Fruit fly (Drosophila melanogaster) whole organism, prepupa: ENCODE measurements around the gene CG15747.

Source experiments
- Blimp-1 ChIP-seq: fragments of 200-800 bp; sonication (Bioruptor generic); optimal IDR thresholded peaks from 3 replicates; lab custom pipeline; 2017; ENCODE audit warnings: missing biosample characterization, missing genetic modification characterization, mild to moderate bottlenecking, moderate library complexity, missing genetic modification reagents
- CG10631 ChIP-seq: fragments of 200-800 bp; sonication (Bioruptor generic); optimal IDR thresholded peaks from 2 replicates; lab custom pipeline; 2016; ENCODE audit warnings: missing biosample characterization, missing genetic modification characterization
- CG15336 ChIP-seq: fragments of 200-800 bp; sonication (Bioruptor generic); IDR thresholded peaks from 2 replicates; pipeline ENCODE4 v1.3.6; 2022; ENCODE audit warnings: missing biosample characterization, missing genetic modification characterization
- CG1621 ChIP-seq: fragments of 200-800 bp; sonication (Bioruptor generic); optimal IDR thresholded peaks from 3 replicates; lab custom pipeline; 2018; ENCODE audit warnings: missing biosample characterization, mild to moderate bottlenecking, missing genetic modification characterization
- CG3032 ChIP-seq: fragments of 200-800 bp; optimal IDR thresholded peaks from 2 replicates; lab custom pipeline; 2019; ENCODE audit warnings: missing biosample characterization, mild to moderate bottlenecking, missing genetic modification characterization, moderate library complexity
- CG31627 ChIP-seq: fragments of 200-800 bp; sonication (Bioruptor generic); optimal IDR thresholded peaks from 3 replicates; lab custom pipeline; 2016; ENCODE audit warnings: missing biosample characterization, missing genetic modification characterization
- CG32006 ChIP-seq: fragments of 200-800 bp; sonication (Bioruptor generic); optimal IDR thresholded peaks from 3 replicates; lab custom pipeline; 2017; ENCODE audit warnings: missing biosample characterization, mild to moderate bottlenecking, missing genetic modification characterization
- CG34406 ChIP-seq: fragments of 200-800 bp; sonication (Bioruptor generic); optimal IDR thresholded peaks from 3 replicates; lab custom pipeline; 2016; ENCODE audit warnings: missing biosample characterization, missing genetic modification characterization
- CG3919 ChIP-seq: fragments of 200-800 bp; sonication (Bioruptor generic); optimal IDR thresholded peaks from 3 replicates; lab custom pipeline; 2016; ENCODE audit warnings: missing biosample characterization, missing genetic modification characterization
- CG4318 ChIP-seq: fragments of 200-800 bp; sonication (Bioruptor generic); optimal IDR thresholded peaks from 3 replicates; lab custom pipeline; 2017; ENCODE audit warnings: missing biosample characterization, mild to moderate bottlenecking, missing genetic modification characterization
- CG6163 ChIP-seq: fragments of 200-800 bp; sonication (Bioruptor generic); IDR thresholded peaks from 3 replicates; pipeline ENCODE4 v1.3.6; 2022; ENCODE audit warnings: missing biosample characterization, missing genetic modification characterization
- CG6276 ChIP-seq: fragments of 200-800 bp; sonication (Bioruptor generic); optimal IDR thresholded peaks from 2 replicates; lab custom pipeline; 2017; ENCODE audit warnings: missing biosample characterization, mild to moderate bottlenecking, missing genetic modification characterization
- CG6792 ChIP-seq: fragments of 200-800 bp; sonication (Bioruptor generic); optimal IDR thresholded peaks from 3 replicates; lab custom pipeline; 2016; ENCODE audit warnings: missing biosample characterization, missing genetic modification characterization
- CG6808 ChIP-seq: fragments of 200-800 bp; sonication (Bioruptor generic); optimal IDR thresholded peaks from 3 replicates; lab custom pipeline; 2017; ENCODE audit warnings: missing biosample characterization, missing genetic modification characterization, mild to moderate bottlenecking, moderate library complexity, missing genetic modification reagents
- CG6854 ChIP-seq: fragments of 200-800 bp; sonication (Bioruptor generic); optimal IDR thresholded peaks from 2 replicates; lab custom pipeline; 2017; ENCODE audit warnings: missing biosample characterization, mild to moderate bottlenecking, missing genetic modification characterization
- CG7368 ChIP-seq: fragments of 200-800 bp; sonication (Bioruptor generic); optimal IDR thresholded peaks from 3 replicates; lab custom pipeline; 2016; ENCODE audit warnings: missing biosample characterization, missing genetic modification characterization
- CG8119 ChIP-seq: fragments of 200-800 bp; sonication (Bioruptor generic); IDR thresholded peaks from 3 replicates; pipeline ENCODE4 v1.3.6; 2022; ENCODE audit warnings: missing biosample characterization, missing genetic modification characterization
- CG8319 ChIP-seq: fragments of 200-800 bp; sonication (Bioruptor generic); optimal IDR thresholded peaks from 3 replicates; lab custom pipeline; 2016; ENCODE audit warnings: missing biosample characterization, missing genetic modification characterization
- CG8632 ChIP-seq: fragments of 200-800 bp; sonication (Bioruptor generic); optimal IDR thresholded peaks from 3 replicates; lab custom pipeline; 2016; ENCODE audit warnings: missing biosample characterization, missing genetic modification characterization
- CG9139 ChIP-seq: fragments of 200-800 bp; sonication (Bioruptor generic); optimal IDR thresholded peaks from 3 replicates; lab custom pipeline; 2017; ENCODE audit warnings: missing biosample characterization, mild to moderate bottlenecking, missing genetic modification characterization
- Eip75B ChIP-seq: fragments of 200-800 bp; sonication (Bioruptor generic); optimal IDR thresholded peaks from 3 replicates; lab custom pipeline; 2016; ENCODE audit warnings: missing biosample characterization, missing genetic modification characterization
- Eip78C ChIP-seq: fragments of 200-800 bp; sonication (Bioruptor generic); peaks from one replicate; lab custom pipeline; 2016; ENCODE audit warnings: missing biosample characterization, missing genetic modification characterization
- Eip93F ChIP-seq: fragments of 200-800 bp; sonication (Bioruptor generic); optimal IDR thresholded peaks from 2 replicates; lab custom pipeline; 2016; ENCODE audit warnings: missing biosample characterization, mild to moderate bottlenecking, missing genetic modification characterization
- Ets96B ChIP-seq: fragments of 200-800 bp; optimal IDR thresholded peaks from 2 replicates; lab custom pipeline; 2019; ENCODE audit warnings: missing biosample characterization, mild to moderate bottlenecking, missing genetic modification characterization, moderate library complexity
- Gug ChIP-seq: fragments of 200-800 bp; sonication (Bioruptor generic); IDR thresholded peaks from 2 replicates; pipeline ENCODE4 v1.3.6; 2022; ENCODE audit warnings: missing biosample characterization, missing genetic modification characterization
- Hr38 ChIP-seq: sonication (Bioruptor generic); optimal IDR thresholded peaks from 2 replicates; lab custom pipeline; 2016; ENCODE audit warnings: missing biosample characterization, missing genetic modification characterization
- Hr39 ChIP-seq: fragments of 200-800 bp; sonication (Bioruptor generic); optimal IDR thresholded peaks from 2 replicates; lab custom pipeline; 2016; ENCODE audit warnings: missing biosample characterization, missing genetic modification characterization
- Hr4 ChIP-seq: fragments of 200-800 bp; sonication (Bioruptor generic); optimal IDR thresholded peaks from 3 replicates; lab custom pipeline; 2016; ENCODE audit warnings: missing biosample characterization, missing genetic modification characterization
- Lpt ChIP-seq: fragments of 200-800 bp; sonication (Bioruptor generic); optimal IDR thresholded peaks from 3 replicates; lab custom pipeline; 2016; ENCODE audit warnings: missing biosample characterization, missing genetic modification characterization
- Met ChIP-seq: fragments of 200-800 bp; sonication (Bioruptor generic); optimal IDR thresholded peaks from 3 replicates; lab custom pipeline; 2016; ENCODE audit warnings: missing biosample characterization, missing genetic modification characterization
- OdsH ChIP-seq: fragments of 200-800 bp; sonication (Bioruptor generic); optimal IDR thresholded peaks from 3 replicates; lab custom pipeline; 2016; ENCODE audit warnings: missing biosample characterization, missing genetic modification characterization
- Smox ChIP-seq: fragments of 200-800 bp; sonication (Bioruptor generic); optimal IDR thresholded peaks from 3 replicates; lab custom pipeline; 2016; ENCODE audit warnings: missing biosample characterization, missing genetic modification characterization
- Sox102F ChIP-seq: fragments of 200-800 bp; sonication (Bioruptor generic); optimal IDR thresholded peaks from 2 replicates; lab custom pipeline; 2016; ENCODE audit warnings: missing biosample characterization, mild to moderate bottlenecking, missing genetic modification characterization
- Sox14 ChIP-seq: fragments of 200-800 bp; sonication (Bioruptor generic); optimal IDR thresholded peaks from 3 replicates; lab custom pipeline; 2016; ENCODE audit warnings: missing biosample characterization, missing genetic modification characterization
- Sox15 ChIP-seq: fragments of 200-800 bp; sonication (Bioruptor generic); optimal IDR thresholded peaks from 3 replicates; lab custom pipeline; 2016; ENCODE audit warnings: missing biosample characterization, missing genetic modification characterization
- cyc ChIP-seq: fragments of 200-800 bp; sonication (Bioruptor generic); optimal IDR thresholded peaks from 3 replicates; lab custom pipeline; 2016; ENCODE audit warnings: missing biosample characterization, missing genetic modification characterization
- dac ChIP-seq: fragments of 200-800 bp; sonication (Bioruptor generic); optimal IDR thresholded peaks from 2 replicates; lab custom pipeline; 2017; ENCODE audit warnings: missing biosample characterization, mild to moderate bottlenecking, missing genetic modification characterization
- fd59A ChIP-seq: fragments of 200-800 bp; sonication (Bioruptor generic); optimal IDR thresholded peaks from 2 replicates; lab custom pipeline; 2017; ENCODE audit warnings: missing biosample characterization, mild to moderate bottlenecking, missing genetic modification characterization, missing genetic modification reagents
- fd85E ChIP-seq: fragments of 200-800 bp; sonication (Bioruptor generic); optimal IDR thresholded peaks from 3 replicates; lab custom pipeline; 2016; ENCODE audit warnings: missing biosample characterization, missing genetic modification characterization
- fkh ChIP-seq: fragments of 200-800 bp; sonication (Bioruptor generic); optimal IDR thresholded peaks from 3 replicates; lab custom pipeline; 2017; ENCODE audit warnings: missing biosample characterization, mild to moderate bottlenecking, missing genetic modification characterization, moderate library complexity
- lz ChIP-seq: fragments of 200-800 bp; sonication (Bioruptor generic); optimal IDR thresholded peaks from 3 replicates; lab custom pipeline; 2016; ENCODE audit warnings: missing biosample characterization, missing genetic modification characterization
- net ChIP-seq: fragments of 200-800 bp; sonication (Bioruptor generic); optimal IDR thresholded peaks from 3 replicates; lab custom pipeline; 2016; ENCODE audit warnings: missing biosample characterization, missing genetic modification characterization
- pdm3 ChIP-seq: fragments of 200-800 bp; sonication (Bioruptor generic); optimal IDR thresholded peaks from 3 replicates; lab custom pipeline; 2016; ENCODE audit warnings: missing biosample characterization, missing genetic modification characterization
- ss ChIP-seq, 2 experiments: fragments of 200-800 bp; sonication (Bioruptor generic); optimal IDR thresholded peaks; 2 replicates in 1 of 2; 3 replicates in 1 of 2; lab custom pipeline; 2017 to 2018; ENCODE audit warnings: mild to moderate bottlenecking in 2 of 2, missing biosample characterization in 2 of 2, missing genetic modification characterization in 2 of 2, moderate library complexity in 1 of 2
- svp ChIP-seq: fragments of 200-800 bp; sonication (Bioruptor generic); peaks from one replicate; lab custom pipeline; 2016; ENCODE audit warnings: missing biosample characterization, missing genetic modification characterization
- topi ChIP-seq: fragments of 200-800 bp; sonication (Bioruptor generic); optimal IDR thresholded peaks from 3 replicates; lab custom pipeline; 2016; ENCODE audit warnings: missing biosample characterization, missing genetic modification characterization
- vri ChIP-seq: fragments of 200-800 bp; sonication (Bioruptor generic); optimal IDR thresholded peaks from 3 replicates; lab custom pipeline; 2016; ENCODE audit warnings: missing biosample characterization, mild to moderate bottlenecking, missing genetic modification characterization

CG15747 gene

dm6 chrX:13329572-13330046, 8.5 kb upstream of the CG15747 start, which contains the start of gene Prx2 (continued):
- TF ChIP-seq CG7368 (GFP tag; lab: Kevin White, UChicago) (peak; percentile 9), Hr38 (GFP tag; lab: Kevin White, UChicago) (no peak), CG9139 (GFP tag; lab: Kevin White, UChicago) (peak; percentile 46), Eip78C (peak; percentile 22)

DNA sequence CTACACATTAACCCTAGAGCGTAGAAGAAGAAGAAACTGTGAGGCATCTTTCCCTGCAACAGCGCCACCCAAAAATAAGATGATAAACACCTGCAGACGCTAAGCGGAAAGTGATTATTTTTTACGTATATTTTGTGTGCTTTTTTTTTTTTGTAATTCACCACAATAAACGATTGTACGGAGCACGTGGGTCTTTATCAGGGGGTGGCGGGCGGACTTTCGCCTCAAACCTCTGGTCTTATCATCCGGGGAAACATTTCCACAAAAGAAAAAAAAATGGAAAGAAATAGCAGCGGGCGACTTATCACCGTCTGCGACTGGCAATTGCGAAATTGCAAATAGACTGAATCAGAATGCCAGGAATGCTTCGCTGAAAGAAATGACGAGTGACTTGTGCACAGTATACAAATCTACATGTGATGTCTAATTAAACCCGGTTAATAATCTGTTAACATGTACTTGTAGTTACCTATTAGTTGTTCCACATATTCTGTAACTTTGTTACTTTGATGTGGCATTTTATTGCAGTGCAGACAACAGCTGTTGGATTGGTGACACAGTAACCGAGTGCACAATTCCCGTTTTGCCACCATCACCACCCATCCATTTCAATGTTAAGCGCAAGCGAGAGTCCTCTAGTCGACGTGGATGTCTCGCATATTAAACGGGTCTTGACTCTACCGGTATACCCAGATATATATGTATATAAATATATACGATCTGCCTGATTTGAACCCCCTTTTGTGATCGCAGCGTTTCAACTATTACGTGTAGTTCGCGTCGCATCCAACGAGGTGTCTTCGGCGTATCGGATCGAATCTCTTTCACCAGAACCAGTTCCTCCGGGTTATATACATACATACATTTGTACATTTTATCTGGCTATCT, 6.1 kb upstream of the CG15747 start:
- peak; percentile 85 for TF ChIP-seq dac (GFP tag; lab: Kevin White, UChicago)
- TF ChIP-seq CG6276 (GFP tag; lab: Kevin White, UChicago), result peak; percentile 86
- TF ChIP-seq lz (GFP tag; lab: Kevin White, UChicago), result peak; percentile 87
- TF ChIP-seq Sox15, result peak; percentile 75
- peak; percentile 87 for TF ChIP-seq CG3919
- peak; percentile 85 for TF ChIP-seq CG34406 (GFP tag; lab: Kevin White, UChicago)
- peak; percentile 66 for TF ChIP-seq CG8319
- TF ChIP-seq topi (GFP tag; lab: Kevin White, UChicago), result peak; percentile 89
- TF ChIP-seq CG9139 (GFP tag; lab: Kevin White, UChicago), result peak; percentile 2
- TF ChIP-seq ss (GFP tag; optimal IDR thresholded peaks at IDR 0.05; lab: Kevin White, UChicago), result peak; percentile 43 to 66
- TF ChIP-seq Gug (GFP tag; lab: Robert Waterston, UW), result peak; percentile 84
- peak; percentile 93 for TF ChIP-seq CG32006 (GFP tag; lab: Kevin White, UChicago)
- peak; percentile 89 for TF ChIP-seq CG15336
- peak; percentile 82 for TF ChIP-seq Smox (GFP tag; lab: Kevin White, UChicago)
- TF ChIP-seq CG31627 (GFP tag; lab: Kevin White, UChicago), result peak; percentile 80
- peak; percentile 16 for TF ChIP-seq Blimp-1 (GFP tag; lab: Kevin White, UChicago)
- peak; percentile 90 for TF ChIP-seq vri (GFP tag; lab: Kevin White, UChicago)
- peak; percentile 82 for TF ChIP-seq CG6792 (GFP tag; lab: Kevin White, UChicago)
- peak; percentile 88 for TF ChIP-seq Met (GFP tag; lab: Kevin White, UChicago)
- peak; percentile 89 for TF ChIP-seq Eip75B
- no peak for TF ChIP-seq Hr38 (GFP tag; lab: Kevin White, UChicago)
- TF ChIP-seq CG6163 (GFP tag; lab: Robert Waterston, UW), result peak; percentile 93
- peak; percentile 80 for TF ChIP-seq CG8632
- TF ChIP-seq CG6854 (GFP tag; lab: Kevin White, UChicago), result peak; percentile 12
- TF ChIP-seq Lpt, result peak; percentile 79
- TF ChIP-seq CG7368 (GFP tag; lab: Kevin White, UChicago), result peak; percentile 89
- TF ChIP-seq CG6808 (GFP tag; lab: Kevin White, UChicago), result peak; percentile 68
- peak; percentile 58 for TF ChIP-seq fd59A (GFP tag; lab: Kevin White, UChicago)
- TF ChIP-seq net (GFP tag; lab: Kevin White, UChicago), result peak; percentile 86
- peak; percentile 86 for TF ChIP-seq Sox14 (GFP tag; lab: Kevin White, UChicago)
- no peak for TF ChIP-seq fkh (GFP tag; lab: Kevin White, UChicago)
- peak; percentile 87 for TF ChIP-seq OdsH (GFP tag; lab: Kevin White, UChicago)
- peak; percentile 32 for TF ChIP-seq Eip93F (GFP tag; lab: Kevin White, UChicago)
- peak; percentile 86 for TF ChIP-seq Hr4 (GFP tag; lab: Kevin White, UChicago)
- peak; percentile 28 for TF ChIP-seq fd85E
- peak; percentile 83 for TF ChIP-seq cyc (GFP tag; lab: Kevin White, UChicago)
- peak; percentile 83 for TF ChIP-seq CG4318 (GFP tag; lab: Kevin White, UChicago)
- peak; percentile 86 for TF ChIP-seq pdm3 (GFP tag; lab: Kevin White, UChicago)
- peak; percentile 92 for TF ChIP-seq svp (GFP tag; lab: Kevin White, UChicago)
- TF ChIP-seq Eip78C, result peak; percentile 95
- peak; percentile 73 for TF ChIP-seq CG3032
- peak; percentile 86 for TF ChIP-seq Sox102F (GFP tag; lab: Kevin White, UChicago)
- peak; percentile 76 for TF ChIP-seq CG10631 (GFP tag; lab: Kevin White, UChicago)
- TF ChIP-seq CG1621 (tag; lab: Kevin White, UChicago), result peak; percentile 73
- TF ChIP-seq Hr39, result peak; percentile 83
- peak; percentile 83; the same call in 2 of the 3 replicates for TF ChIP-seq CG8119 (GFP tag; lab: Robert Waterston, UW)
- peak; percentile 72 for TF ChIP-seq Ets96B (tag; lab: Kevin White, UChicago)
